Worm (Caenorhabditis elegans): Measurements from ENCODE around the gene C13C4.7.

The C13C4.7 gene

ce11 chrV:12115150-12115549 lies 5.1 kb downstream of the C13C4.7 start:
- TF ChIP-seq ztf-6 (GFP tag; IDR thresholded peaks at IDR 0.05) (no peak), egl-18 (GFP tag; IDR thresholded peaks at IDR 0.05) (no peak), nhr-80 (tag; optimal IDR thresholded peaks at IDR 0.05) (peak; percentile 27), B0035.1 (tag; optimal IDR thresholded peaks at IDR 0.05) (no peak), F52B5.7 (tag; optimal IDR thresholded peaks at IDR 0.05) (no peak), ama-1 (optimal IDR thresholded peaks at IDR 0.05) (no peak), ama-1 (GFP tag; optimal IDR thresholded peaks at IDR 0.05) (no peak)

- TF ChIP-seq hlh-12 (tag; optimal IDR thresholded peaks at IDR 0.05) (no peak), repo-1 (tag; optimal IDR thresholded peaks at IDR 0.05) (no peak), madf-10 (tag; optimal IDR thresholded peaks at IDR 0.05) (no peak), K11D2.4 (GFP tag; IDR thresholded peaks at IDR 0.05) (no peak), lir-1 (GFP tag; conservative IDR thresholded peaks at IDR 0.05) (no peak), Y53F4B.3 (GFP tag; IDR thresholded peaks at IDR 0.05) (no peak), T26A5.8 (tag; optimal IDR thresholded peaks at IDR 0.05) (no peak), snpc-4 (GFP tag; optimal IDR thresholded peaks at IDR 0.05) (no peak), snpc-4 (tag; optimal IDR thresholded peaks at IDR 0.05) (no peak), lin-54 (GFP tag; optimal IDR thresholded peaks at IDR 0.05) (no peak), F10E7.11 (tag; optimal IDR thresholded peaks at IDR 0.05) (no peak), ZK185.1 (tag; optimal IDR thresholded peaks at IDR 0.05; ENCODE audit: poor library complexity, severe bottlenecking) (no peak), F33H1.4 (GFP tag; IDR thresholded peaks at IDR 0.05) (no peak), lin-26 (GFP tag; IDR thresholded peaks at IDR 0.05) (no peak), C17E4.6 (GFP tag; IDR thresholded peaks at IDR 0.05) (no peak), nfya-1 (tag; optimal IDR thresholded peaks at IDR 0.05; ENCODE audit: borderline replicate concordance, insufficient read depth) (no peak), mcd-1 (GFP tag; IDR thresholded peaks at IDR 0.05) (no peak), F49E8.2 (tag; optimal IDR thresholded peaks at IDR 0.05; ENCODE audit: insufficient read depth) (no peak), bed-2 (GFP tag; IDR thresholded peaks at IDR 0.05) (no peak), egl-18 (GFP tag; IDR thresholded peaks at IDR 0.05) (no peak)
Observed at ce11 chrV:12114693-12115092, 5.6 kb downstream of the C13C4.7 start, which contains the start of gene spin-1. spin-1 (plus strand) TSS chrV:12114993.

ce11 chrV:12113726-12114125 lies 6.6 kb downstream of the C13C4.7 start:
- no peak for TF ChIP-seq ekl-4 (GFP tag; IDR thresholded peaks at IDR 0.05)
- TF ChIP-seq nhr-80 (tag; optimal IDR thresholded peaks at IDR 0.05) = peak; percentile 70
- TF ChIP-seq ZK185.1 (tag; optimal IDR thresholded peaks at IDR 0.05; ENCODE audit: poor library complexity, severe bottlenecking) = no peak
- TF ChIP-seq nhr-27 (tag; optimal IDR thresholded peaks at IDR 0.05) = no peak
- no peak for TF ChIP-seq F37B4.10 (GFP tag; IDR thresholded peaks at IDR 0.05)
- TF ChIP-seq lin-40 (tag; optimal IDR thresholded peaks at IDR 0.05) = no peak
- TF ChIP-seq Y95B8A.8 (GFP tag; IDR thresholded peaks at IDR 0.05) = no peak
- no peak for TF ChIP-seq xnd-1 (tag; optimal IDR thresholded peaks at IDR 0.05)

- no peak for TF ChIP-seq pbrm-1 (GFP tag; IDR thresholded peaks at IDR 0.05)
- TF ChIP-seq fkh-3 (tag; optimal IDR thresholded peaks at IDR 0.05) = no peak
- no peak for TF ChIP-seq B0336.3 (GFP tag; IDR thresholded peaks at IDR 0.05)
- TF ChIP-seq ceh-79 (tag; optimal IDR thresholded peaks at IDR 0.05) = no peak
- no peak for TF ChIP-seq ccch-3 (GFP tag; optimal IDR thresholded peaks at IDR 0.05)
Observed at ce11 chrV:12111452-12111851, 8.8 kb downstream of the C13C4.7 start, which contains the start of gene lhpp-1. lhpp-1 (minus strand) TSS chrV:12111805.

All from whole organism, young adult.